Fruit fly (Drosophila melanogaster) whole organism, embryonic: Measurements from ENCODE around the gene CG43134.

Experiments
- BtbVII ChIP-seq: fragments of 200-800 bp; sonication (Bioruptor generic); optimal IDR thresholded peaks from 3 replicates; lab custom pipeline; 2017; ENCODE audit warnings: missing biosample characterization, mild to moderate bottlenecking, missing genetic modification characterization
- CG11723 ChIP-seq: fragments of 200-800 bp; sonication (Bioruptor generic); optimal IDR thresholded peaks from 2 replicates; lab custom pipeline; 2017; ENCODE audit warnings: missing biosample characterization, mild to moderate bottlenecking, missing genetic modification characterization
- Nf-YA ChIP-seq: fragments of 200-800 bp; sonication (Bioruptor generic); IDR thresholded peaks from 2 replicates; pipeline ENCODE4 v1.3.6; 2022; ENCODE audit warnings: missing biosample characterization, missing genetic modification characterization
- Spps ChIP-seq: fragments of 200-800 bp; sonication (Bioruptor generic); optimal IDR thresholded peaks from 2 replicates; lab custom pipeline; 2018; ENCODE audit warnings: missing biosample characterization, mild to moderate bottlenecking, missing genetic modification characterization
- bigmax ChIP-seq: fragments of 200-800 bp; sonication (Bioruptor generic); optimal IDR thresholded peaks from 2 replicates; lab custom pipeline; 2018; ENCODE audit warnings: missing biosample characterization, mild to moderate bottlenecking, missing genetic modification characterization
- en ChIP-seq: fragments of 200-800 bp; sonication (Bioruptor generic); optimal IDR thresholded peaks from 2 replicates; lab custom pipeline; 2016; ENCODE audit warnings: missing biosample characterization, missing genetic modification characterization
- pros ChIP-seq: fragments of 200-800 bp; sonication (Bioruptor generic); optimal IDR thresholded peaks from 3 replicates; lab custom pipeline; 2019; ENCODE audit warnings: missing biosample characterization, mild to moderate bottlenecking, missing genetic modification characterization, moderate library complexity
- sisA ChIP-seq: fragments of 200-800 bp; sonication (Bioruptor generic); IDR thresholded peaks from 2 replicates; pipeline ENCODE4 v1.3.6; 2022; ENCODE audit warnings: missing biosample characterization, missing genetic modification characterization

DNA sequence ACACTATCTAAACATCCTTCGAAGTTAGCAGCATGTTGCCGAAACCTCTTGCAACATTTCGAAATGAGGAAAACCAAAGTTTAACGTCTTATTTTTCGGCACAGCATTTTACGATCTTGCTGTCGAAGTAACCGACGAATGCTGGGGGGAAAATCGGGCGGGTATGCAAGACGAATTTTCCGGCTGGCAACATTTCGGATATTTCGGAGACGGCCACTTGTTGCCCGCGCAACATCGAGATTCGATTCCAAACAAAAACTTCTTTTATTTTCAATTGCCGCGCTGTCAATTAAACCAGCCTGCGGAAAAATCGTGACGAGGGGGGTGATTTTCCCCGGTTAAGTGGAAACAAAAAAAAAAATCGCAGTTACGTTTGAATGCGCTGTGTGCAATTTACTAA is 40.3 kb upstream of the CG43134 start:
- TF ChIP-seq CG11723 (GFP tag; lab: Kevin White, UChicago) (no peak), en (GFP tag; lab: Kevin White, UChicago) (no peak), Nf-YA (GFP tag; lab: Robert Waterston, UW) (no peak), sisA (GFP tag; lab: Robert Waterston, UW) (no peak), pros (GFP tag; lab: Kevin White, UChicago) (peak; percentile 1), BtbVII (GFP tag; lab: Kevin White, UChicago) (no peak), bigmax (GFP tag; lab: Kevin White, UChicago) (no peak), Spps (tag; lab: Kevin White, UChicago) (no peak)
